Worm (Caenorhabditis elegans) whole organism, young adult: ENCODE data around the gene F13H8.5.
A peak's percentile ranks its signal among the peaks of the same experiment; 100 is the strongest.

Experiments
- B0261.1 ChIP-seq: sonication (generic microtip); optimal IDR thresholded peaks from 2 replicates; lab custom pipeline; 2016; ENCODE audit warnings: mild to moderate bottlenecking, missing genetic modification characterization, moderate library complexity, missing compliant biosample characterization
- B0336.3 ChIP-seq: fragments of 200-800 bp; sonication (Bioruptor generic); IDR thresholded peaks from 2 replicates; pipeline ENCODE4 v1.3.6; 2022; ENCODE audit warnings: missing genetic modification characterization, missing compliant biosample characterization
- C06A6.2 ChIP-seq: fragments of 200-800 bp; sonication (Bioruptor generic); conservative IDR thresholded peaks from 2 replicates; pipeline ENCODE4 v1.3.6; 2022; ENCODE audit warnings: missing genetic modification characterization, missing compliant biosample characterization
- C17E4.6 ChIP-seq: fragments of 200-800 bp; sonication (Bioruptor generic); IDR thresholded peaks from 2 replicates; pipeline ENCODE4 v1.3.6; 2022; ENCODE audit warnings: missing genetic modification reagents, missing genetic modification characterization, missing compliant biosample characterization
- D2030.7 ChIP-seq: fragments of 200-800 bp; sonication (Bioruptor generic); IDR thresholded peaks from 2 replicates; pipeline ENCODE4 v1.3.6; 2022; ENCODE audit warnings: missing genetic modification reagents, missing genetic modification characterization, missing compliant biosample characterization
- F37B4.10 ChIP-seq: fragments of 200-800 bp; sonication (Bioruptor generic); IDR thresholded peaks from 2 replicates; pipeline ENCODE4 v1.3.6; 2022; ENCODE audit warnings: missing genetic modification characterization, missing compliant biosample characterization
- F49E8.2 ChIP-seq: sonication (generic microtip); optimal IDR thresholded peaks from 3 replicates; lab custom pipeline; 2017; ENCODE audit warnings: missing genetic modification characterization, mild to moderate bottlenecking, missing compliant biosample characterization, antibody characterized with exemption, moderate library complexity; ENCODE audit not compliant: insufficient read depth
- K12H6.12 ChIP-seq: fragments of 200-800 bp; sonication (Bioruptor generic); optimal IDR thresholded peaks from 2 replicates; lab custom pipeline; 2018; ENCODE audit warnings: mild to moderate bottlenecking, missing genetic modification characterization, missing compliant biosample characterization
- Y53G8AR.9 ChIP-seq: fragments of 200-800 bp; sonication (Bioruptor generic); conservative IDR thresholded peaks from 2 replicates; pipeline ENCODE4 v1.3.6; 2022; ENCODE audit warnings: missing genetic modification reagents, missing genetic modification characterization, missing compliant biosample characterization
- Y56A3A.18 ChIP-seq: fragments of 200-800 bp; sonication (Bioruptor generic); IDR thresholded peaks from 2 replicates; pipeline ENCODE4 v1.3.6; 2022; ENCODE audit warnings: missing genetic modification reagents, missing genetic modification characterization, missing compliant biosample characterization
- ama-1 ChIP-seq, 3 experiments: fragments of 150-350 bp in 1 of 3; sonication (generic microtip) in 2 of 3; optimal IDR thresholded peaks; 2 replicates each; lab custom pipeline; 2014 to 2018; ENCODE audit warnings: missing biosample characterization in 2 of 3, missing genetic modification characterization in 2 of 3, missing genetic modification reagents in 2 of 3
- athp-1 ChIP-seq: sonication (generic microtip); optimal IDR thresholded peaks from 2 replicates; lab custom pipeline; 2017; ENCODE audit warnings: mild to moderate bottlenecking, missing genetic modification characterization, missing compliant biosample characterization
- attf-6 ChIP-seq: fragments of 200-800 bp; sonication (Bioruptor generic); IDR thresholded peaks from 2 replicates; pipeline ENCODE4 v1.3.6; 2022; ENCODE audit warnings: missing genetic modification reagents, missing genetic modification characterization, missing compliant biosample characterization
- ceh-40 ChIP-seq: fragments of 200-800 bp; sonication (Bioruptor generic); IDR thresholded peaks from 2 replicates; pipeline ENCODE4 v1.3.6; 2022; ENCODE audit warnings: missing genetic modification characterization, missing compliant biosample characterization
- ceh-79 ChIP-seq: sonication (generic microtip); optimal IDR thresholded peaks from 2 replicates; lab custom pipeline; 2017; ENCODE audit warnings: mild to moderate bottlenecking, missing genetic modification characterization, missing compliant biosample characterization
- dpff-1 ChIP-seq: sonication (generic microtip); optimal IDR thresholded peaks from 2 replicates; lab custom pipeline; 2017; ENCODE audit warnings: mild to moderate bottlenecking, missing genetic modification characterization, missing compliant biosample characterization
- dpl-1 ChIP-seq: fragments of 150-350 bp; optimal IDR thresholded peaks from 2 replicates; lab custom pipeline; 2014; ENCODE audit warnings: missing biosample characterization, missing genetic modification reagents, missing genetic modification characterization
- egl-44 ChIP-seq: fragments of 200-800 bp; sonication (Bioruptor generic); IDR thresholded peaks from 2 replicates; pipeline ENCODE4 v1.3.6; 2022; ENCODE audit warnings: missing genetic modification reagents, missing genetic modification characterization, missing compliant biosample characterization
- egrh-3 ChIP-seq: fragments of 200-800 bp; sonication (Bioruptor generic); IDR thresholded peaks from 2 replicates; pipeline ENCODE4 v1.3.6; 2022; ENCODE audit warnings: missing genetic modification reagents, missing genetic modification characterization, missing compliant biosample characterization
- ekl-4 ChIP-seq: fragments of 200-800 bp; sonication (Bioruptor generic); IDR thresholded peaks from 2 replicates; pipeline ENCODE4 v1.3.6; 2022; ENCODE audit warnings: missing genetic modification reagents, missing genetic modification characterization, missing compliant biosample characterization
- him-1 ChIP-seq: sonication (generic microtip); optimal IDR thresholded peaks from 2 replicates; lab custom pipeline; 2016; ENCODE audit warnings: missing genotype, missing genetic modification reagents, missing genetic modification characterization, missing compliant biosample characterization
- hmg-1.2 ChIP-seq: fragments of 200-800 bp; sonication (Bioruptor generic); IDR thresholded peaks from 2 replicates; pipeline ENCODE4 v1.3.6; 2022; ENCODE audit warnings: missing genetic modification reagents, missing genetic modification characterization, missing compliant biosample characterization
- hsf-1 ChIP-seq: fragments of 200-800 bp; sonication (Bioruptor generic); IDR thresholded peaks from 2 replicates; pipeline ENCODE4 v1.3.6; 2022; ENCODE audit warnings: missing genetic modification reagents, missing genetic modification characterization, missing compliant biosample characterization
- lag-1 ChIP-seq: fragments of 200-800 bp; sonication (Bioruptor generic); IDR thresholded peaks from 2 replicates; pipeline ENCODE4 v1.3.6; 2022; ENCODE audit warnings: missing genetic modification reagents, missing genetic modification characterization, missing compliant biosample characterization
- let-526 ChIP-seq: fragments of 200-800 bp; sonication (Bioruptor generic); IDR thresholded peaks from 2 replicates; pipeline ENCODE4 v1.3.6; 2022; ENCODE audit warnings: missing genetic modification reagents, missing genetic modification characterization, missing compliant biosample characterization
- lin-54 ChIP-seq: fragments of 200-800 bp; sonication (Bioruptor generic); optimal IDR thresholded peaks from 2 replicates; lab custom pipeline; 2018; ENCODE audit warnings: mild to moderate bottlenecking, missing genetic modification characterization, missing compliant biosample characterization
- lsl-1 ChIP-seq: fragments of 200-800 bp; sonication (Bioruptor generic); optimal IDR thresholded peaks from 2 replicates; lab custom pipeline; 2018; ENCODE audit warnings: mild to moderate bottlenecking, missing genetic modification characterization, moderate library complexity, missing compliant biosample characterization
- madf-3 ChIP-seq: fragments of 200-800 bp; sonication (Bioruptor generic); IDR thresholded peaks from 2 replicates; pipeline ENCODE4 v1.3.6; 2022; ENCODE audit warnings: missing genetic modification reagents, missing genetic modification characterization, missing compliant biosample characterization
- nfyb-1 ChIP-seq: fragments of 200-800 bp; sonication (Bioruptor generic); IDR thresholded peaks from 2 replicates; pipeline ENCODE4 v1.3.6; 2022; ENCODE audit warnings: missing genetic modification reagents, missing genetic modification characterization, missing compliant biosample characterization
- nhr-179 ChIP-seq: sonication (generic microtip); optimal IDR thresholded peaks from 2 replicates; lab custom pipeline; 2016; ENCODE audit warnings: mild to moderate bottlenecking, missing genetic modification characterization, missing compliant biosample characterization
- nhr-80 ChIP-seq: sonication (generic microtip); optimal IDR thresholded peaks from 2 replicates; lab custom pipeline; 2016; ENCODE audit warnings: missing genetic modification characterization, missing compliant biosample characterization
- rcor-1 ChIP-seq: fragments of 200-800 bp; sonication (Bioruptor generic); IDR thresholded peaks from 2 replicates; pipeline ENCODE4 v1.3.6; 2022; ENCODE audit warnings: missing genetic modification reagents, missing genetic modification characterization, missing compliant biosample characterization
- repo-1 ChIP-seq: sonication (generic microtip); optimal IDR thresholded peaks from 2 replicates; lab custom pipeline; 2017; ENCODE audit warnings: mild to moderate bottlenecking, missing genetic modification characterization, missing compliant biosample characterization
- snpc-1.3 ChIP-seq: sonication (generic microtip); optimal IDR thresholded peaks from 2 replicates; lab custom pipeline; 2017; ENCODE audit warnings: missing genetic modification characterization, mild to moderate bottlenecking, missing compliant biosample characterization, antibody characterized with exemption, moderate library complexity, missing genotype, missing genetic modification reagents; ENCODE audit not compliant: insufficient read depth
- tbx-9 ChIP-seq: sonication (generic microtip); optimal IDR thresholded peaks from 2 replicates; lab custom pipeline; 2016; ENCODE audit warnings: borderline replicate concordance, missing genetic modification characterization, inconsistent platforms, missing compliant biosample characterization
- unc-62 ChIP-seq: fragments of 150-350 bp; optimal IDR thresholded peaks from 2 replicates; lab custom pipeline; 2014; ENCODE audit warnings: missing biosample characterization, missing genetic modification reagents, missing genetic modification characterization
- xnd-1 ChIP-seq: sonication (generic microtip); optimal IDR thresholded peaks from 2 replicates; lab custom pipeline; 2016; ENCODE audit warnings: missing genotype, missing genetic modification reagents, missing genetic modification characterization, missing compliant biosample characterization
- ztf-26 ChIP-seq: sonication (generic microtip); optimal IDR thresholded peaks from 2 replicates; lab custom pipeline; 2017; ENCODE audit warnings: missing genetic modification characterization, missing compliant biosample characterization
- ztf-28 ChIP-seq: fragments of 200-800 bp; sonication (Bioruptor generic); IDR thresholded peaks from 2 replicates; pipeline ENCODE4 v1.3.6; 2022; ENCODE audit warnings: missing genetic modification reagents, missing genetic modification characterization, missing compliant biosample characterization

F13H8.5 gene

ce11 chrII:6262222-6262621 is 6.3 kb upstream of the F13H8.5 start, which contains the start of gene F13H8.12:
Gene F13H8.12, plus strand, starts transcription at chrII:6262522.
- no peak for TF ChIP-seq nhr-179 (tag; lab: Kevin White, UChicago)

ce11 chrII:6260684-6261083 is 4.8 kb upstream of the F13H8.5 start, which contains the start of gene nmgp-1:
Gene nmgp-1, plus strand, starts transcription at chrII:6260857.
- no peak for TF ChIP-seq ceh-79 (tag; lab: Kevin White, UChicago)
- TF ChIP-seq nhr-80: peak; percentile 17
- TF ChIP-seq nfyb-1 (GFP tag; lab: Robert Waterston, UW): no peak

ce11 chrII:6259867-6260266 is 3.9 kb upstream of the F13H8.5 start, which contains the start of gene F13H8.11:
Gene F13H8.11, minus strand, starts transcription at chrII:6260021.
- TF ChIP-seq nhr-80: peak; percentile 58
- no peak for TF ChIP-seq ceh-40
- no peak for TF ChIP-seq dpff-1 (tag; lab: Kevin White, UChicago)
- TF ChIP-seq B0261.1 (tag; lab: Kevin White, UChicago): no peak
- no peak for TF ChIP-seq him-1 (tag; lab: Kevin White, UChicago)
- no peak for TF ChIP-seq tbx-9 (tag; lab: Kevin White, UChicago)
- no peak for TF ChIP-seq egrh-3 (GFP tag; lab: Robert Waterston, UW)
- TF ChIP-seq F37B4.10 (GFP tag; lab: Robert Waterston, UW): no peak

ce11 chrII:6257220-6257877 is 1.4 kb upstream of the F13H8.5 start:
- no peak for TF ChIP-seq snpc-1.3
- TF ChIP-seq lin-54 (GFP tag; lab: Kevin White, UChicago): no peak
- TF ChIP-seq madf-3: no peak
- no peak for TF ChIP-seq dpl-1 (GFP tag; lab: Kevin White, UChicago)
- TF ChIP-seq egl-44 (GFP tag; lab: Robert Waterston, UW): no peak
- no peak for TF ChIP-seq nhr-80
- no peak for TF ChIP-seq B0261.1 (tag; lab: Kevin White, UChicago)
- no peak for TF ChIP-seq let-526 (GFP tag; lab: Robert Waterston, UW)
- no peak for TF ChIP-seq ztf-26 (tag; lab: Kevin White, UChicago)
- no peak for TF ChIP-seq Y53G8AR.9 (GFP tag; lab: Robert Waterston, UW)
- TF ChIP-seq rcor-1 (GFP tag; lab: Robert Waterston, UW): no peak
- TF ChIP-seq lag-1 (GFP tag; lab: Robert Waterston, UW): no peak
- no peak for TF ChIP-seq F49E8.2 (tag; lab: Kevin White, UChicago)
- TF ChIP-seq nhr-179 (tag; lab: Kevin White, UChicago): no peak
- no peak for TF ChIP-seq lsl-1 (GFP tag; lab: Kevin White, UChicago)
- no peak for TF ChIP-seq ama-1 (optimal IDR thresholded peaks at IDR 0.05; lab: Kevin White, UChicago)
- no peak for TF ChIP-seq ama-1 (GFP tag; optimal IDR thresholded peaks at IDR 0.05; lab: Kevin White, UChicago)
- no peak for TF ChIP-seq dpff-1 (tag; lab: Kevin White, UChicago)
- no peak for TF ChIP-seq C06A6.2 (GFP tag; lab: Robert Waterston, UW)
- no peak for TF ChIP-seq egrh-3 (GFP tag; lab: Robert Waterston, UW)
- no peak for TF ChIP-seq athp-1 (tag; lab: Kevin White, UChicago)

ce11 chrII:6252707-6253106 is 3.2 kb downstream of the F13H8.5 start:
- TF ChIP-seq ztf-28 (GFP tag; lab: Robert Waterston, UW): no peak
- 0 out of 2 replicates have a peak, but pooled peaks have one; percentile 38 for TF ChIP-seq hsf-1 (GFP tag; lab: Robert Waterston, UW)
- 0 out of 2 replicates have a peak, but pooled peaks have one; percentile 22 for TF ChIP-seq hmg-1.2 (GFP tag; lab: Robert Waterston, UW)
- TF ChIP-seq D2030.7 (GFP tag; lab: Robert Waterston, UW): peak; percentile 17; the same call in 1 of the 2 replicates
- no peak for TF ChIP-seq C17E4.6 (GFP tag; lab: Robert Waterston, UW)
- peak; percentile 37 for TF ChIP-seq repo-1 (tag; lab: Kevin White, UChicago)
- TF ChIP-seq xnd-1 (tag; lab: Kevin White, UChicago): peak; percentile 39
- TF ChIP-seq K12H6.12 (tag; lab: Kevin White, UChicago): no peak
- TF ChIP-seq unc-62 (GFP tag; lab: Kevin White, UChicago): no peak
- peak; percentile 73 for TF ChIP-seq ekl-4
- TF ChIP-seq Y56A3A.18 (GFP tag; lab: Robert Waterston, UW): peak; percentile 63; the same call in 1 of the 2 replicates
- peak; percentile 55; the same call in 1 of the 2 replicates for TF ChIP-seq B0336.3 (GFP tag; lab: Robert Waterston, UW)
- TF ChIP-seq attf-6 (GFP tag; lab: Robert Waterston, UW): peak; percentile 68; the same call in 1 of the 2 replicates
- peak; percentile 44 for TF ChIP-seq snpc-1.3
- 0 out of 2 replicates have a peak, but pooled peaks have one; percentile 24 for TF ChIP-seq nfyb-1 (GFP tag; lab: Robert Waterston, UW)
- peak; percentile 82 for TF ChIP-seq Y53G8AR.9 (GFP tag; lab: Robert Waterston, UW)
- TF ChIP-seq madf-3: 0 out of 2 replicates have a peak, but pooled peaks have one; percentile 59
- TF ChIP-seq him-1 (tag; lab: Kevin White, UChicago): peak; percentile 18
- TF ChIP-seq ceh-79 (tag; lab: Kevin White, UChicago): peak; percentile 44
